Fruit fly (Drosophila melanogaster) whole organism, embryonic: ENCODE data around the gene MSBP.

Source experiments
- Atf-2 ChIP-seq: fragments of 200-800 bp; sonication (Bioruptor generic); optimal IDR thresholded peaks from 2 replicates; lab custom pipeline; 2016; ENCODE audit warnings: missing biosample characterization, missing genetic modification characterization
- CG11398 ChIP-seq: fragments of 200-800 bp; sonication (Bioruptor generic); optimal IDR thresholded peaks from 2 replicates; lab custom pipeline; 2016; ENCODE audit warnings: missing biosample characterization, missing genetic modification characterization
- CG1233 ChIP-seq: fragments of 200-800 bp; sonication (Bioruptor generic); optimal IDR thresholded peaks from 4 replicates; lab custom pipeline; 2018; ENCODE audit warnings: missing biosample characterization, mild to moderate bottlenecking, missing genetic modification characterization
- CG13424 ChIP-seq: fragments of 200-800 bp; sonication (Bioruptor generic); optimal IDR thresholded peaks from 2 replicates; lab custom pipeline; 2019; ENCODE audit warnings: missing biosample characterization, mild to moderate bottlenecking, missing genetic modification characterization, moderate library complexity
- CG13624 ChIP-seq: fragments of 200-800 bp; sonication (Bioruptor generic); optimal IDR thresholded peaks from 2 replicates; lab custom pipeline; 2016; ENCODE audit warnings: missing biosample characterization, missing genetic modification characterization
- CG18011 ChIP-seq: fragments of 200-800 bp; sonication (Bioruptor generic); optimal IDR thresholded peaks from 2 replicates; lab custom pipeline; 2017; ENCODE audit warnings: missing biosample characterization, missing genetic modification characterization, mild to moderate bottlenecking, moderate library complexity, missing genotype
- CG2199 ChIP-seq: fragments of 200-800 bp; sonication (Bioruptor generic); IDR thresholded peaks from 3 replicates; pipeline ENCODE4 v1.3.6; 2022; ENCODE audit warnings: missing biosample characterization, missing genetic modification characterization
- CG30403 ChIP-seq: fragments of 200-800 bp; sonication (Bioruptor generic); optimal IDR thresholded peaks from 3 replicates; lab custom pipeline; 2016; ENCODE audit warnings: missing biosample characterization, missing genetic modification characterization
- CG3838 ChIP-seq: fragments of 200-800 bp; sonication (Bioruptor generic); optimal IDR thresholded peaks from 3 replicates; lab custom pipeline; 2016; ENCODE audit warnings: missing biosample characterization, missing genetic modification characterization
- CG7963 ChIP-seq: fragments of 200-800 bp; sonication (Bioruptor generic); IDR thresholded peaks from 3 replicates; pipeline ENCODE4 v1.3.6; 2022; ENCODE audit warnings: missing biosample characterization, missing genetic modification characterization; ENCODE audit not compliant: partially characterized antibody
- CHES-1-like ChIP-seq: fragments of 200-800 bp; sonication (Bioruptor generic); optimal IDR thresholded peaks from 2 replicates; lab custom pipeline; 2016; ENCODE audit warnings: missing biosample characterization, missing genetic modification characterization
- Chrac-16 ChIP-seq: fragments of 200-800 bp; sonication (Bioruptor generic); optimal IDR thresholded peaks from 3 replicates; lab custom pipeline; 2016; ENCODE audit warnings: missing biosample characterization, missing genetic modification characterization
- Dbx ChIP-seq: fragments of 200-800 bp; sonication (Bioruptor generic); IDR thresholded peaks from 3 replicates; pipeline ENCODE4 v1.3.6; 2022; ENCODE audit warnings: missing biosample characterization, missing genetic modification characterization
- Drgx ChIP-seq: fragments of 200-800 bp; sonication (Bioruptor generic); IDR thresholded peaks from 2 replicates; pipeline ENCODE4 v1.3.6; 2022; ENCODE audit warnings: missing biosample characterization, missing genetic modification characterization
- HLH4C ChIP-seq: fragments of 200-800 bp; sonication (Bioruptor generic); IDR thresholded peaks from 3 replicates; pipeline ENCODE4 v1.3.6; 2022; ENCODE audit warnings: missing biosample characterization, missing genetic modification characterization; ENCODE audit not compliant: partially characterized antibody
- HLH54F ChIP-seq: fragments of 200-800 bp; sonication (Bioruptor generic); optimal IDR thresholded peaks from 3 replicates; lab custom pipeline; 2016; ENCODE audit warnings: missing biosample characterization, missing genetic modification characterization
- HmgD ChIP-seq: fragments of 200-800 bp; sonication (Bioruptor generic); optimal IDR thresholded peaks from 3 replicates; lab custom pipeline; 2016; ENCODE audit warnings: missing biosample characterization, missing genetic modification characterization
- Lpt ChIP-seq: fragments of >200 bp; optimal IDR thresholded peaks from 2 replicates; lab custom pipeline; 2018; ENCODE audit warnings: missing biosample characterization, missing genetic modification characterization
- Mrtf ChIP-seq: fragments of 200-800 bp; sonication (Bioruptor generic); IDR thresholded peaks from 3 replicates; pipeline ENCODE4 v1.3.6; 2022; ENCODE audit warnings: missing biosample characterization, missing genetic modification characterization
- Myb ChIP-seq: fragments of 200-800 bp; sonication (Bioruptor generic); optimal IDR thresholded peaks from 2 replicates; lab custom pipeline; 2016; ENCODE audit warnings: missing biosample characterization, missing genetic modification characterization
- Neu2 ChIP-seq: fragments of 200-800 bp; sonication (Bioruptor generic); optimal IDR thresholded peaks from 3 replicates; lab custom pipeline; 2016; ENCODE audit warnings: missing biosample characterization, missing genetic modification characterization, borderline replicate concordance
- NfI ChIP-seq: fragments of 200-800 bp; sonication (Bioruptor generic); optimal IDR thresholded peaks from 3 replicates; lab custom pipeline; 2018; ENCODE audit warnings: missing biosample characterization, mild to moderate bottlenecking, missing genetic modification characterization, moderate library complexity
- Opbp ChIP-seq: fragments of 200-800 bp; sonication (Bioruptor generic); IDR thresholded peaks from 3 replicates; pipeline ENCODE4 v1.3.6; 2022; ENCODE audit warnings: missing biosample characterization, missing genetic modification characterization; ENCODE audit not compliant: partially characterized antibody
- PHDP ChIP-seq: fragments of 200-800 bp; sonication (Bioruptor generic); optimal IDR thresholded peaks from 3 replicates; lab custom pipeline; 2018; ENCODE audit warnings: missing biosample characterization, mild to moderate bottlenecking, missing genetic modification characterization, moderate library complexity
- Tbp ChIP-seq: fragments of >200 bp; optimal IDR thresholded peaks from 2 replicates; lab custom pipeline; 2018; ENCODE audit warnings: missing biosample characterization, missing genetic modification characterization
- al ChIP-seq: fragments of 200-800 bp; sonication (Bioruptor generic); IDR thresholded peaks from 2 replicates; pipeline ENCODE4 v1.3.6; 2022; ENCODE audit warnings: missing biosample characterization, missing genetic modification characterization
- bab2 ChIP-seq: fragments of 200-800 bp; sonication (Bioruptor generic); optimal IDR thresholded peaks from 2 replicates; lab custom pipeline; 2016; ENCODE audit warnings: missing biosample characterization, missing genetic modification characterization
- br ChIP-seq: fragments of >200 bp; optimal IDR thresholded peaks from 2 replicates; lab custom pipeline; 2017
- cas ChIP-seq: fragments of 200-800 bp; sonication (Bioruptor generic); IDR thresholded peaks from 2 replicates; pipeline ENCODE4 v1.3.6; 2022; ENCODE audit warnings: missing biosample characterization, missing genetic modification characterization
- ci ChIP-seq: fragments of 200-800 bp; sonication (Bioruptor generic); IDR thresholded peaks from 3 replicates; pipeline ENCODE4 v1.3.6; 2022; ENCODE audit warnings: missing biosample characterization, missing genetic modification characterization
- en ChIP-seq: fragments of 200-800 bp; sonication (Bioruptor generic); optimal IDR thresholded peaks from 2 replicates; lab custom pipeline; 2016; ENCODE audit warnings: missing biosample characterization, missing genetic modification characterization
- ewg ChIP-seq: fragments of 200-800 bp; sonication (Bioruptor generic); optimal IDR thresholded peaks from 3 replicates; lab custom pipeline; 2017; ENCODE audit warnings: mild to moderate bottlenecking, missing biosample characterization, missing genetic modification reagents, missing genetic modification characterization
- fu2 ChIP-seq: fragments of 200-800 bp; sonication (Bioruptor generic); optimal IDR thresholded peaks from 2 replicates; lab custom pipeline; 2016; ENCODE audit warnings: missing biosample characterization, missing genetic modification characterization
- grn ChIP-seq: fragments of 200-800 bp; sonication (Bioruptor generic); optimal IDR thresholded peaks from 3 replicates; lab custom pipeline; 2017; ENCODE audit warnings: missing biosample characterization, missing genetic modification characterization
- hkb ChIP-seq, 2 experiments: fragments of 200-800 bp in 1 of 2; fragments of >200 bp in 1 of 2; sonication (Bioruptor generic) in 1 of 2; IDR thresholded peaks in 1 of 2; optimal IDR thresholded peaks in 1 of 2; 2 replicates each; pipeline versions ENCODE4 v1.3.6 to Lab custom; 2017 to 2022; ENCODE audit warnings: missing biosample characterization in 1 of 2, missing genetic modification characterization in 1 of 2
- hth ChIP-seq: fragments of >200 bp; optimal IDR thresholded peaks from 2 replicates; lab custom pipeline; 2017; ENCODE audit warnings: inconsistent platforms
- kay ChIP-seq: fragments of 200-800 bp; sonication (Bioruptor generic); optimal IDR thresholded peaks from 2 replicates; lab custom pipeline; 2016; ENCODE audit warnings: missing biosample characterization, missing genetic modification characterization
- ken ChIP-seq: fragments of 200-800 bp; sonication (Bioruptor generic); IDR thresholded peaks from 3 replicates; pipeline ENCODE4 v1.3.6; 2022; ENCODE audit warnings: missing biosample characterization, missing genetic modification characterization
- knrl ChIP-seq: fragments of 200-800 bp; sonication (Bioruptor generic); IDR thresholded peaks from 3 replicates; pipeline ENCODE4 v1.3.6; 2022; ENCODE audit warnings: missing biosample characterization, missing genetic modification characterization; ENCODE audit not compliant: partially characterized antibody
- mld ChIP-seq: fragments of 200-800 bp; sonication (Bioruptor generic); IDR thresholded peaks from 3 replicates; pipeline ENCODE4 v1.3.6; 2022; ENCODE audit warnings: missing biosample characterization, missing genetic modification characterization; ENCODE audit not compliant: partially characterized antibody
- pan ChIP-seq, 4 experiments: fragments of >200 bp in 3 of 4; fragments of 200-800 bp in 1 of 4; sonication (Bioruptor generic) in 1 of 4; optimal IDR thresholded peaks in 3 of 4; IDR thresholded peaks in 1 of 4; 2 replicates each; pipeline versions ENCODE4 v1.3.6 to Lab custom; 2017 to 2022; ENCODE audit warnings: missing biosample characterization in 2 of 4, missing genetic modification characterization in 2 of 4, mixed read lengths in 1 of 4
- peb ChIP-seq: fragments of 200-800 bp; sonication (Bioruptor generic); IDR thresholded peaks from 2 replicates; pipeline ENCODE4 v1.3.6; 2022; ENCODE audit warnings: missing biosample characterization, missing genetic modification characterization
- pnt ChIP-seq: fragments of 200-800 bp; sonication (Bioruptor generic); optimal IDR thresholded peaks from 3 replicates; lab custom pipeline; 2016; ENCODE audit warnings: missing biosample characterization, missing genetic modification characterization
- ro ChIP-seq: fragments of 200-800 bp; sonication (Bioruptor generic); IDR thresholded peaks from 2 replicates; pipeline ENCODE4 v1.3.6; 2022; ENCODE audit warnings: missing biosample characterization, missing genetic modification characterization
- stwl ChIP-seq: fragments of 200-800 bp; sonication (Bioruptor generic); optimal IDR thresholded peaks from 3 replicates; lab custom pipeline; 2018; ENCODE audit warnings: missing biosample characterization, mild to moderate bottlenecking, missing genetic modification characterization, moderate library complexity
- sug ChIP-seq: fragments of 200-800 bp; optimal IDR thresholded peaks from 2 replicates; lab custom pipeline; 2019; ENCODE audit warnings: missing biosample characterization, mild to moderate bottlenecking, missing genetic modification characterization, moderate library complexity
- tio ChIP-seq: fragments of 200-800 bp; sonication (Bioruptor generic); optimal IDR thresholded peaks from 2 replicates; lab custom pipeline; 2017; ENCODE audit warnings: missing biosample characterization, missing genetic modification characterization, inconsistent platforms
- tup ChIP-seq: fragments of 200-800 bp; sonication (Bioruptor generic); optimal IDR thresholded peaks from 2 replicates; lab custom pipeline; 2016; ENCODE audit warnings: missing biosample characterization, mild to moderate bottlenecking, missing genetic modification characterization, moderate library complexity
- vfl ChIP-seq: fragments of 200-800 bp; sonication (Bioruptor generic); optimal IDR thresholded peaks from 2 replicates; lab custom pipeline; 2016; ENCODE audit warnings: missing biosample characterization, missing genetic modification characterization
- vnd ChIP-seq: fragments of 200-800 bp; sonication (Bioruptor generic); IDR thresholded peaks from 3 replicates; pipeline ENCODE4 v1.3.6; 2022; ENCODE audit warnings: missing biosample characterization, missing genetic modification characterization; ENCODE audit not compliant: partially characterized antibody
- zen ChIP-seq: fragments of 200-800 bp; sonication (Bioruptor generic); optimal IDR thresholded peaks from 3 replicates; lab custom pipeline; 2018; ENCODE audit warnings: missing biosample characterization, mild to moderate bottlenecking, missing genetic modification characterization, moderate library complexity

The MSBP gene

dm6 chrX:15869843-15870242 lies 20.1 kb downstream of the MSBP start, which contains the start of gene CG16952 (continued):
- peak; percentile 92 for TF ChIP-seq vnd (GFP tag; lab: Robert Waterston, UW)
- no peak for TF ChIP-seq fu2 (GFP tag; lab: Kevin White, UChicago)
- no peak for TF ChIP-seq CHES-1-like (GFP tag; lab: Kevin White, UChicago)
- no peak for TF ChIP-seq CG30403 (GFP tag; lab: Kevin White, UChicago)
- TF ChIP-seq CG2199 = no peak
- no peak for TF ChIP-seq ro (GFP tag; lab: Robert Waterston, UW)
- peak; percentile 85; the same call in 2 of the 3 replicates for TF ChIP-seq knrl (GFP tag; lab: Robert Waterston, UW)
- TF ChIP-seq ci (GFP tag; lab: Robert Waterston, UW) = no peak
- TF ChIP-seq br = no peak
- TF ChIP-seq HmgD (GFP tag; lab: Kevin White, UChicago) = peak; percentile 0
- TF ChIP-seq peb = no peak
- TF ChIP-seq tio (GFP tag; lab: Kevin White, UChicago) = no peak
- TF ChIP-seq vfl (GFP tag; lab: Kevin White, UChicago) = no peak
- TF ChIP-seq PHDP (tag; lab: Kevin White, UChicago) = no peak
- no peak for TF ChIP-seq sug (tag; lab: Kevin White, UChicago)
- TF ChIP-seq Drgx (GFP tag; lab: Robert Waterston, UW) = no peak
- TF ChIP-seq zen = no peak
- no peak for TF ChIP-seq al (GFP tag; lab: Robert Waterston, UW)
- no peak for TF ChIP-seq tup (GFP tag; lab: Kevin White, UChicago)
- TF ChIP-seq Chrac-16 (GFP tag; lab: Kevin White, UChicago) = no peak
- no peak for TF ChIP-seq Neu2
- TF ChIP-seq CG18011 (GFP tag; lab: Kevin White, UChicago) = no peak
- no peak for TF ChIP-seq Atf-2 (GFP tag; lab: Kevin White, UChicago)
- no peak for TF ChIP-seq grn (GFP tag; lab: Kevin White, UChicago)
- TF ChIP-seq Tbp = no peak
- no peak for TF ChIP-seq pan (optimal IDR thresholded peaks at IDR 0.05; lab: Kevin White, UChicago)
- no peak for TF ChIP-seq pan (GFP tag; optimal IDR thresholded peaks at IDR 0.05 in 1 of 2, IDR thresholded peaks at IDR 0.05 in 1 of 2)
- TF ChIP-seq hkb (optimal IDR thresholded peaks at IDR 0.05; lab: Kevin White, UChicago) = no peak
- TF ChIP-seq hkb (GFP tag; IDR thresholded peaks at IDR 0.05; lab: Robert Waterston, UW) = no peak
- TF ChIP-seq CG1233 (GFP tag; lab: Kevin White, UChicago) = no peak
- peak; percentile 76 for TF ChIP-seq stwl (tag; lab: Kevin White, UChicago)
- TF ChIP-seq ken = no peak
- no peak for TF ChIP-seq HLH54F
- no peak for TF ChIP-seq CG3838 (GFP tag; lab: Kevin White, UChicago)
- TF ChIP-seq bab2 (GFP tag; lab: Kevin White, UChicago) = no peak
- no peak for TF ChIP-seq pnt (GFP tag; lab: Kevin White, UChicago)
- no peak for TF ChIP-seq Lpt (GFP tag; lab: Kevin White, UChicago)
- TF ChIP-seq en (GFP tag; lab: Kevin White, UChicago) = no peak
- no peak for TF ChIP-seq Dbx (GFP tag; lab: Robert Waterston, UW)
- no peak for TF ChIP-seq hth (lab: Kevin White, UChicago)
- TF ChIP-seq cas (GFP tag; lab: Robert Waterston, UW) = no peak
- TF ChIP-seq mld (GFP tag; lab: Robert Waterston, UW) = peak; percentile 62; the same call in 1 of the 3 replicates
- TF ChIP-seq CG7963 (GFP tag; lab: Robert Waterston, UW) = peak; percentile 88
- no peak for TF ChIP-seq kay (GFP tag; lab: Kevin White, UChicago)
- peak; percentile 96 for TF ChIP-seq HLH4C (GFP tag; lab: Robert Waterston, UW)
- no peak for TF ChIP-seq CG13424
- TF ChIP-seq CG11398 (GFP tag; lab: Kevin White, UChicago) = no peak
- TF ChIP-seq Mrtf = no peak
- peak; percentile 18 for TF ChIP-seq CG13624 (GFP tag; lab: Kevin White, UChicago)
- TF ChIP-seq Myb = peak; percentile 51
- TF ChIP-seq Opbp (GFP tag; lab: Robert Waterston, UW) = peak; percentile 79
- no peak for TF ChIP-seq ewg
- no peak for TF ChIP-seq NfI (GFP tag; lab: Kevin White, UChicago)
